Fruit fly (Drosophila melanogaster) whole organism: ENCODE data around the gene CG4955.

ENCODE experiments used
- CG8478 ChIP-seq: fragments of >200 bp; optimal IDR thresholded peaks from 2 replicates; lab custom pipeline; 2018; ENCODE audit warnings: inconsistent platforms
- Dll ChIP-seq: fragments of >200 bp; optimal IDR thresholded peaks from 2 replicates; lab custom pipeline; 2017
- EcR ChIP-seq, 2 experiments: fragments of >200 bp; optimal IDR thresholded peaks; 2 replicates each; lab custom pipeline; 2017; ENCODE audit warnings: missing biosample characterization in 2 of 2, missing genetic modification characterization in 2 of 2, missing genetic modification reagents in 2 of 2
- pan ChIP-seq: fragments of >200 bp; optimal IDR thresholded peaks from 2 replicates; lab custom pipeline; 2017
- psq ChIP-seq: fragments of >200 bp; optimal IDR thresholded peaks from 2 replicates; lab custom pipeline; 2017
- usp ChIP-seq: fragments of >200 bp; optimal IDR thresholded peaks from 2 replicates; lab custom pipeline; 2017; ENCODE audit warnings: missing biosample characterization, missing genetic modification characterization, mixed read lengths

The CG4955 gene

dm6 chrX:17111958-17112953 is 31.0 kb downstream of the CG4955 start:
- TF ChIP-seq usp (GFP tag; lab: Kevin White, UChicago) (no peak), EcR (GFP tag; optimal IDR thresholded peaks at IDR 0.05; lab: Kevin White, UChicago) (peak in 1 of 2 experiments; percentile 66), Dll (lab: Kevin White, UChicago) (no peak)

DNA sequence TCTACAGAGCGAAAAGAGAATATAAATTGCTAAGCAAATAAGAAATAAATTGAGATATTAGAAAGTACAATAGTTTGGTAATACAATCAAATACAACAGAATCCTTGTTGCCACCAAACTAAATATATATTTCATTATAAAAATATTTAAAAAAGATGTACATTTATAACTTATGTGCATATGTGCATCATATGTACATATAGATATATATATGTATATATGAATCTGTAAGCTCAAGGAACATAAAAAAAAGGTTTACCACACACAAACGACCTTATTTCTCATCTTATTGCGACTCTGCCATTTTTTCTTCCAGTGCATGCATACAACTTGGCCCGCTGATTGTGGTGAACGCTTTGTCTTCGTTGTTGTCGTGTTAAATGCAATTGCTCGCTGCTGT is 32.1 kb downstream of the CG4955 start:
- no peak for TF ChIP-seq EcR (GFP tag; optimal IDR thresholded peaks at IDR 0.05; lab: Kevin White, UChicago)
- no peak for TF ChIP-seq Dll (lab: Kevin White, UChicago)
- TF ChIP-seq psq (lab: Kevin White, UChicago) = no peak
- TF ChIP-seq pan (lab: Kevin White, UChicago) = no peak
- TF ChIP-seq usp (GFP tag; lab: Kevin White, UChicago) = no peak
- no peak for TF ChIP-seq CG8478 (lab: Kevin White, UChicago)

dm6 chrX:17121600-17121999 is 40.4 kb downstream of the CG4955 start:
- TF ChIP-seq Dll (lab: Kevin White, UChicago) (no peak), EcR (GFP tag; optimal IDR thresholded peaks at IDR 0.05; lab: Kevin White, UChicago) (no peak), pan (lab: Kevin White, UChicago) (no peak), CG8478 (lab: Kevin White, UChicago) (no peak), psq (lab: Kevin White, UChicago) (no peak)

DNA sequence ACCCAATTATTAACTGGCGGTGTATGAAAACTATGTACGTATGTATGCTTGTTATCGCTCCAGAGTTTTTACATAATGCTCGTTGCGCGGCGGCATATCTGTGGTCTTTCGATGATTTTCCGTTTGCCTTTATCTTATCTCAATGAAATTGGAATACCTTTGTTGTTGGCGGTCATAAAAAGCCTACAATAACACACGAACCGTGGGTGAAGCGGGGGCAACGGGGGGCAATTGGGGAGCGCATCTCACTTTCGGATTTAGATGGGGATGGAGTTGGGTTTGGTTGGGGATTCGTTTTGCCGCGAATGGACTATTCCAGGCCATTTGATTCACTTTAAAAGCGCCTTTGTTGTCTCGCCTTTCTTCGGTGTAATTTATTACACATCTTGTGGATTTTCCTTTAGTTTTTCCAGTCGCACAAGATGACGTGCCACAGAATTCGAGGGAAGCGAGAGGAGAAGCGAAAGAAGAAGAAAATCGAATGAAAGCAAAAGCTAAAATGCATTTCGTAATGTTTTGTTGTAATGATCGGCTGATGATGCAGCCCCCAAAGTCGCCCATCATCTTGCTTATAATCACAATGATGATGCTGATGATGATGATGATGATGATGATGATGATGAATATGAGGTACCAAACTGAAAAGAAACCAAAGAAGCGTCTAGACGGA is 41.3 kb downstream of the CG4955 start:
- TF ChIP-seq psq (lab: Kevin White, UChicago) = no peak
- TF ChIP-seq EcR (GFP tag; optimal IDR thresholded peaks at IDR 0.05; lab: Kevin White, UChicago) = no peak
- no peak for TF ChIP-seq Dll (lab: Kevin White, UChicago)
- no peak for TF ChIP-seq pan (lab: Kevin White, UChicago)
- no peak for TF ChIP-seq usp (GFP tag; lab: Kevin White, UChicago)
- TF ChIP-seq CG8478 (lab: Kevin White, UChicago) = no peak

- no peak for TF ChIP-seq Dll (lab: Kevin White, UChicago)
- no peak for TF ChIP-seq pan (lab: Kevin White, UChicago)
- TF ChIP-seq CG8478 (lab: Kevin White, UChicago) = no peak
- no peak for TF ChIP-seq psq (lab: Kevin White, UChicago)
- no peak for TF ChIP-seq usp (GFP tag; lab: Kevin White, UChicago)
- no peak for TF ChIP-seq EcR (GFP tag; optimal IDR thresholded peaks at IDR 0.05; lab: Kevin White, UChicago)
Measured at dm6 chrX:17123545-17124203, 42.4 kb downstream of the CG4955 start.

DNA sequence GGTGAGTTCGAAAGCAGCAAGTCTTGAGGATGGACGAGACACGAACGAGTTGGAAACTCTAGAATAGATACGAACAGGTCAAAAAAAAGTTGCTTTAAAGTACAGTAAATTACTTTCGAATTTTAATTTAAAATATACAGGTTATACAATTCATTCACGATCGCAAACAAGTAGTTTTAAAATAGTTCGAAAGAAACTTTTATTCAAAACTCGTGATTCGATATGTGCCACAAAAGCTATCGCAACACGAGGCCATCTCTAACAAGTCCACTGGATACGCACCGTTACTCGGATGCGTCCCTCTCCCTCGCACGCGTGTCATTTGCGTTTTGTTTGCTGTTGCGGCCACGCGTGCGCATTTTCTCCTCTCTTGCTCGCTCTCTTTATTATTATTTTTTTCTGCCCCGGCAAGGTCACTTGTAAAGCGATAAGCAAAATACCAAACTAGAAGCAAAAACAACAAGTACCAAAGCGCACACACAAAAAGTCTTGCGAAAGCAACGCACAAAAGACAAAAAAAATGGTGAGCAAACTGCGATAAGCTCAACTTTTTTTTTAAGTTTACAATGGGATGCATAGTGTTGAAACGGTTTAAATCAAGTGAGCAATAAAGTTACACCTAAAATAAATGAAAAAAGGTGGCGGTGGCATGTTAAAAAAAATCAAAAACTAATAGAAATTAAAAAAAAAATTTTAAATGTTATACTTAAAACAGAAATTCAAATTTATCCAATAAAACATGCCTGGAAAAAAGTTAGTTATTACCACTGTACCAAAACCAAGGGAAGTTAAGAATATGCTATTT is 44.0 kb downstream of the CG4955 start:
- TF ChIP-seq usp (GFP tag; lab: Kevin White, UChicago) = no peak
- TF ChIP-seq EcR (GFP tag; optimal IDR thresholded peaks at IDR 0.05; lab: Kevin White, UChicago) = no peak
- TF ChIP-seq Dll (lab: Kevin White, UChicago) = no peak
- no peak for TF ChIP-seq pan (lab: Kevin White, UChicago)
- TF ChIP-seq CG8478 (lab: Kevin White, UChicago) = no peak
- TF ChIP-seq psq (lab: Kevin White, UChicago) = no peak

dm6 chrX:17129733-17130466 is 48.7 kb downstream of the CG4955 start:
- TF ChIP-seq usp (GFP tag; lab: Kevin White, UChicago) = no peak
- TF ChIP-seq pan (lab: Kevin White, UChicago) = no peak
- no peak for TF ChIP-seq psq (lab: Kevin White, UChicago)
- no peak for TF ChIP-seq EcR (GFP tag; optimal IDR thresholded peaks at IDR 0.05; lab: Kevin White, UChicago)
- no peak for TF ChIP-seq CG8478 (lab: Kevin White, UChicago)
- TF ChIP-seq Dll (lab: Kevin White, UChicago) = no peak

DNA sequence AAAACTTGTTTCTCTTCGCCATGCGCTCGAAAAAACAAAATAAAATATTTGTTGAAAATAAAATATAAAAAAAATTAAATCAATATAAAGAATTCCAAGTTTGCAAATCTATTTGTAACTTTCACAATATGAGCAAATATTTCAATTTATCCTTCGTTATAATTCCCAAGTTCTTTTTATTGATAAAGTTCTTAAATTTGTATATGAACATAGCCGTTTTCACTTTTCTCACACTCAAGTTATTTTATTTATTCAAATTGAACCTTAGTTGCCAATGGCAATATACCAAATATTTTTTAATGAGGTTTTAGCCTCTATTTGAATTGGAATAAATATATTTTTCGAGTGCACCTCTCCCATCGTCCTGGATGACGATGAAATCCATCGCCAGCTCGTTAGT is 51.4 kb downstream of the CG4955 start:
- TF ChIP-seq usp (GFP tag; lab: Kevin White, UChicago) (no peak), CG8478 (lab: Kevin White, UChicago) (no peak), Dll (lab: Kevin White, UChicago) (no peak)
